Worm (Caenorhabditis elegans) whole organism, midembryonic: ENCODE data around the gene wht-6.

ENCODE experiments used
- T22C8.4 ChIP-seq: fragments of 200-800 bp; sonication (Bioruptor generic); IDR thresholded peaks from 2 replicates; pipeline ENCODE4 v1.3.6; 2022; ENCODE audit warnings: missing genetic modification characterization, missing compliant biosample characterization
- cog-1 ChIP-seq: sonication (generic microtip); optimal IDR thresholded peaks from 2 replicates; lab custom pipeline; 2016; ENCODE audit warnings: missing genetic modification characterization, missing compliant biosample characterization
- flt-1 ChIP-seq: fragments of 200-800 bp; sonication (Bioruptor generic); IDR thresholded peaks from 2 replicates; pipeline ENCODE4 v1.3.6; 2022; ENCODE audit warnings: missing genetic modification characterization, missing compliant biosample characterization
- klf-2 ChIP-seq: fragments of 200-800 bp; sonication (Bioruptor generic); conservative IDR thresholded peaks from 2 replicates; pipeline ENCODE4 v1.3.6; 2022; ENCODE audit warnings: missing genetic modification reagents, missing genetic modification characterization, missing compliant biosample characterization
- med-1 ChIP-seq: sonication (generic microtip); optimal IDR thresholded peaks from 2 replicates; lab custom pipeline; 2017; ENCODE audit warnings: missing genetic modification characterization, mild to moderate bottlenecking, missing compliant biosample characterization, antibody characterized with exemption, missing genetic modification reagents; ENCODE audit not compliant: insufficient read depth
- ref-1 ChIP-seq: fragments of 200-800 bp; sonication (Bioruptor generic); conservative IDR thresholded peaks from 2 replicates; pipeline ENCODE4 v1.3.6; 2022; ENCODE audit warnings: missing genetic modification reagents, missing genetic modification characterization, missing compliant biosample characterization
- tab-1 ChIP-seq: fragments of 200-800 bp; sonication (Bioruptor generic); IDR thresholded peaks from 2 replicates; pipeline ENCODE4 v1.3.6; 2022; ENCODE audit warnings: missing genetic modification characterization, missing compliant biosample characterization
- ztf-23 ChIP-seq: fragments of 200-800 bp; sonication (Bioruptor generic); IDR thresholded peaks from 2 replicates; pipeline ENCODE4 v1.3.6; 2022; ENCODE audit warnings: missing genetic modification reagents, missing genetic modification characterization, missing compliant biosample characterization
- ztf-29 ChIP-seq: fragments of 200-800 bp; sonication (Bioruptor generic); IDR thresholded peaks from 2 replicates; pipeline ENCODE4 v1.3.6; 2022; ENCODE audit warnings: missing genetic modification reagents, missing genetic modification characterization, missing compliant biosample characterization

DNA sequence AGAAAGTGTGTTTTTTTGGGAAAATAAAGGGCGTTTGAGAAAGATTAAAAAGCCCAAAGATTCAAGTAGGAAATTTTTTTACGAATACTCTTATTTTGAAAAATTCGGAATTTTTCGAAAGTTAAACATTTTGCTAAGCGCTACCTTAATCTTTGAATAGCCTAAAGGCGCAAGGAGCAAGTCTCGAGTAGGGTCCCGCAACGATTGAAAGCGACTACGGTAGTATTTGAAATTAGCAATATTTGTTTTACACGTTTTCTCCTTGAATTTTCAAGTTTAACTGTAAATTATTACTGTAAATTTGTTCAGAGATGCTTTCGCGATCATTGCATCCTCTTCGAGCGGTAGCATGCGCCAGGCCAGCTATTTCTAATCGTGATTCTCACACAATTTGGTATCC lies 6.6 kb upstream of the wht-6 start, which contains the start of gene nduf-2.2:
- no peak for TF ChIP-seq flt-1
- TF ChIP-seq T22C8.4: no peak
- TF ChIP-seq cog-1: no peak
- TF ChIP-seq ztf-29 (GFP tag; lab: Robert Waterston, UW): no peak
- no peak for TF ChIP-seq ztf-23 (GFP tag; lab: Robert Waterston, UW)
- TF ChIP-seq tab-1: no peak
- TF ChIP-seq klf-2 (GFP tag; lab: Robert Waterston, UW): no peak
- no peak for TF ChIP-seq ref-1
- no peak for TF ChIP-seq med-1
